Fruit fly (Drosophila melanogaster): ENCODE data around the gene CG12713.

- TF ChIP-seq insv (optimal IDR thresholded peaks at IDR 0.05) (no peak), Sin3A (optimal IDR thresholded peaks at IDR 0.05) (no peak), Myc (optimal IDR thresholded peaks at IDR 0.05) (no peak)
Measured at dm6 chr3L:15808667-15809066, 23.6 kb upstream of the CG12713 start.
